Fruit fly (Drosophila melanogaster): ENCODE measurements around the gene mxt.
A peak's percentile ranks its signal among the peaks of the same experiment; 100 is the strongest.

DNA sequence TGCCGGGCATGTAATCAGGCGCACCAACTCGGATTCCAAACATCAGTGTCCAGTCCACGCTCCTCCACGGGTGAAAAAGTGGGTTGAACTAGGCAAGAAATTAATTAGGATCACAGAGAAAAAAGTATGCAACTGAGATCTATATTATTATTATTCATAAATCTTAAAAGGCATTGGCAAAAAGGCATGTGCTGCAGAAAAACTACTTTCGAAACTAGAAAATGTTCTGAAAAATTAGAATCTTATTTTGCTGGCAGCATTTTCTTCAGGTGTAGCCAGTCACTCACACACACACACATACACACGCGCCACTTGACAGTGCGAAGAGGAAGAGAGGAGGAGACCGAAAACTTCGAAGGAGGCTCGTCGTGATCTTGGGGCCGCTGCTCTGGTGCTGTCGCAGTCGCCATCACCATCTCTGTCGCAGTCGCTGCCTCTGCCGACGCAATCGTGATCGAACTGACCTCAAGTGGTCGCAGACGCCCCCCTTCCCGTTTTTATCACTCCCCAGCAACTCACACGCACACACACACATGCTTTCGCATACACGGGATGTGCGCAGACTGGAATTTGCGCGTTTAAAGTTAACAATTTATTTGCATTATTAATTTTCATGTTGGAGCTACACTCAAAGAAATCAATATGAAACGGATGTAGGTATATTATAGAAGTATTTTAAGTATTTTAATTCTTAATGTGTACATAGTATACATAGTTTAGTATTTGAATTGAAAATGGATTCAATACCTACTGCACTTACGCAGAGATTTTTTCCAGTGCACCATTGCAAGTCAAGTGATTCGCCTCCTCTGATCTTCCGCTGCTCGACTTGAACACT is 40.5 kb upstream of the mxt start:
- TF ChIP-seq Hr78 (GFP tag; optimal IDR thresholded peaks at IDR 0.05): no peak
- TF ChIP-seq psq (GFP tag; optimal IDR thresholded peaks at IDR 0.05): peak; percentile 91
- TF ChIP-seq Dfd (GFP tag; optimal IDR thresholded peaks at IDR 0.05): peak; percentile 19
- TF ChIP-seq jim (GFP tag; optimal IDR thresholded peaks at IDR 0.05): no peak
- peak; percentile 63 for TF ChIP-seq Hr83 (GFP tag; optimal IDR thresholded peaks at IDR 0.05; ENCODE audit: poor library complexity, severe bottlenecking)
- peak; percentile 91 for TF ChIP-seq Sp1 (GFP tag; optimal IDR thresholded peaks at IDR 0.05)
